Fruit fly (Drosophila melanogaster) whole organism, embryonic: ENCODE measurements around the gene CG6296.
A peak's percentile ranks its signal among the peaks of the same experiment; 100 is the strongest.

Experiments used
- Atf3 ChIP-seq: fragments of 200-800 bp; sonication (Bioruptor generic); optimal IDR thresholded peaks from 3 replicates; lab custom pipeline; 2016; ENCODE audit warnings: missing biosample characterization, missing genetic modification characterization
- CG10274 ChIP-seq: fragments of 200-800 bp; sonication (Bioruptor generic); optimal IDR thresholded peaks from 3 replicates; lab custom pipeline; 2017; ENCODE audit warnings: missing biosample characterization, mild to moderate bottlenecking, missing genetic modification characterization
- CG10321 ChIP-seq: fragments of 200-800 bp; sonication (Bioruptor generic); IDR thresholded peaks from 2 replicates; pipeline ENCODE4 v1.3.6; 2022; ENCODE audit warnings: missing biosample characterization, missing genetic modification characterization
- CG12236 ChIP-seq: fragments of 200-800 bp; sonication (Bioruptor generic); optimal IDR thresholded peaks from 2 replicates; lab custom pipeline; 2016; ENCODE audit warnings: missing biosample characterization, missing genetic modification characterization
- CG14710 ChIP-seq: fragments of 200-800 bp; sonication (Bioruptor generic); optimal IDR thresholded peaks from 3 replicates; lab custom pipeline; 2019; ENCODE audit warnings: missing biosample characterization, mild to moderate bottlenecking, missing genetic modification characterization, moderate library complexity
- CG16863 ChIP-seq: fragments of 200-800 bp; sonication (Bioruptor generic); optimal IDR thresholded peaks from 3 replicates; lab custom pipeline; 2016; ENCODE audit warnings: missing biosample characterization, missing genetic modification characterization
- CG17328 ChIP-seq: fragments of 200-800 bp; sonication (Bioruptor generic); IDR thresholded peaks from 2 replicates; pipeline ENCODE4 v1.3.6; 2022; ENCODE audit warnings: missing biosample characterization, missing genetic modification characterization
- CG17612 ChIP-seq: fragments of 200-800 bp; sonication (Bioruptor generic); IDR thresholded peaks from 2 replicates; pipeline ENCODE4 v1.3.6; 2022; ENCODE audit warnings: missing biosample characterization, missing genetic modification characterization
- CG2875 ChIP-seq: fragments of 200-800 bp; sonication (Bioruptor generic); optimal IDR thresholded peaks from 2 replicates; lab custom pipeline; 2017; ENCODE audit warnings: missing biosample characterization, mild to moderate bottlenecking, missing genetic modification characterization, missing genetic modification reagents
- CG31365 ChIP-seq: fragments of 200-800 bp; sonication (Bioruptor generic); optimal IDR thresholded peaks from 2 replicates; lab custom pipeline; 2018; ENCODE audit warnings: missing biosample characterization, mild to moderate bottlenecking, missing genetic modification characterization
- CG3995 ChIP-seq: fragments of 200-800 bp; sonication (Bioruptor generic); optimal IDR thresholded peaks from 3 replicates; lab custom pipeline; 2016; ENCODE audit warnings: missing biosample characterization, missing genetic modification characterization
- CG42726 ChIP-seq: fragments of 200-800 bp; sonication (Bioruptor generic); IDR thresholded peaks from 2 replicates; pipeline ENCODE4 v1.3.6; 2022; ENCODE audit warnings: missing biosample characterization, missing genetic modification characterization; ENCODE audit not compliant: partially characterized antibody
- CG43689 ChIP-seq: fragments of 200-800 bp; sonication (Bioruptor generic); IDR thresholded peaks from 2 replicates; pipeline ENCODE4 v1.3.6; 2022; ENCODE audit warnings: missing biosample characterization, missing genetic modification characterization
- CG4404 ChIP-seq: fragments of 200-800 bp; sonication (Bioruptor generic); IDR thresholded peaks from 2 replicates; pipeline ENCODE4 v1.3.6; 2022; ENCODE audit warnings: missing biosample characterization, missing genetic modification characterization
- CG4617 ChIP-seq: fragments of 200-800 bp; sonication (Bioruptor generic); optimal IDR thresholded peaks from 3 replicates; lab custom pipeline; 2016; ENCODE audit warnings: missing biosample characterization, missing genetic modification characterization, borderline replicate concordance
- CG4820 ChIP-seq: fragments of 200-800 bp; sonication (Bioruptor generic); optimal IDR thresholded peaks from 3 replicates; lab custom pipeline; 2016; ENCODE audit warnings: missing biosample characterization, missing genetic modification characterization
- CG6254 ChIP-seq: fragments of 200-800 bp; sonication (Bioruptor generic); optimal IDR thresholded peaks from 3 replicates; lab custom pipeline; 2017; ENCODE audit warnings: mild to moderate bottlenecking, missing biosample characterization, missing genetic modification reagents, missing genetic modification characterization
- CG8388 ChIP-seq: fragments of 200-800 bp; sonication (Bioruptor generic); optimal IDR thresholded peaks from 2 replicates; lab custom pipeline; 2019; ENCODE audit warnings: missing biosample characterization, mild to moderate bottlenecking, missing genetic modification characterization, moderate library complexity
- CG8944 ChIP-seq: fragments of 200-800 bp; sonication (Bioruptor generic); optimal IDR thresholded peaks from 3 replicates; lab custom pipeline; 2016; ENCODE audit warnings: missing biosample characterization, missing genetic modification characterization
- CG9932 ChIP-seq: fragments of 200-800 bp; sonication (Bioruptor generic); IDR thresholded peaks from 2 replicates; pipeline ENCODE4 v1.3.6; 2022; ENCODE audit warnings: missing biosample characterization, missing genetic modification characterization
- Dll ChIP-seq: fragments of 200-800 bp; sonication (Bioruptor generic); IDR thresholded peaks from 4 replicates; pipeline ENCODE4 v1.3.6; 2022; ENCODE audit warnings: missing biosample characterization, missing genetic modification characterization; ENCODE audit not compliant: partially characterized antibody
- Doc2 ChIP-seq: fragments of 200-800 bp; sonication (Bioruptor generic); IDR thresholded peaks from 2 replicates; pipeline ENCODE4 v1.3.6; 2022; ENCODE audit warnings: missing biosample characterization, missing genetic modification characterization
- Gug ChIP-seq: fragments of 200-800 bp; sonication (Bioruptor generic); IDR thresholded peaks from 4 replicates; pipeline ENCODE4 v1.3.6; 2022; ENCODE audit warnings: missing biosample characterization, missing genetic modification characterization
- Hr39 ChIP-seq: fragments of >200 bp; optimal IDR thresholded peaks from 2 replicates; lab custom pipeline; 2017
- Hsf ChIP-seq: fragments of 200-800 bp; sonication (Bioruptor generic); optimal IDR thresholded peaks from 3 replicates; lab custom pipeline; 2016; ENCODE audit warnings: missing biosample characterization, missing genetic modification characterization
- Lim3 ChIP-seq: fragments of 200-800 bp; sonication (Bioruptor generic); IDR thresholded peaks from 2 replicates; pipeline ENCODE4 v1.3.6; 2022; ENCODE audit warnings: missing biosample characterization, missing genetic modification characterization
- MTF-1 ChIP-seq: fragments of 200-800 bp; sonication (Bioruptor generic); optimal IDR thresholded peaks from 2 replicates; lab custom pipeline; 2018; ENCODE audit warnings: missing biosample characterization, mild to moderate bottlenecking, missing genetic modification characterization, borderline replicate concordance
- Mes4 ChIP-seq: fragments of 200-800 bp; sonication (Bioruptor generic); optimal IDR thresholded peaks from 2 replicates; lab custom pipeline; 2016; ENCODE audit warnings: missing biosample characterization, missing genetic modification characterization
- Neu2 ChIP-seq: fragments of 200-800 bp; sonication (Bioruptor generic); optimal IDR thresholded peaks from 3 replicates; lab custom pipeline; 2016; ENCODE audit warnings: missing biosample characterization, missing genetic modification characterization, borderline replicate concordance
- Optix ChIP-seq: fragments of 200-800 bp; sonication (Bioruptor generic); IDR thresholded peaks from 3 replicates; pipeline ENCODE4 v1.3.6; 2022; ENCODE audit warnings: missing biosample characterization, missing genetic modification characterization
- Stat92E ChIP-seq, 3 experiments: fragments of >200 bp in 2 of 3; fragments of 200-800 bp in 1 of 3; sonication (Bioruptor generic) in 1 of 3; optimal IDR thresholded peaks; 2 replicates each; lab custom pipeline; 2017 to 2019; ENCODE audit warnings: missing biosample characterization in 3 of 3, missing genetic modification characterization in 3 of 3, mild to moderate bottlenecking in 1 of 3, moderate library complexity in 1 of 3
- ap ChIP-seq: fragments of 200-800 bp; sonication (Bioruptor generic); IDR thresholded peaks from 2 replicates; pipeline ENCODE4 v1.3.6; 2022; ENCODE audit warnings: missing biosample characterization, missing genetic modification characterization
- caup ChIP-seq: fragments of 200-800 bp; sonication (Bioruptor generic); optimal IDR thresholded peaks from 3 replicates; lab custom pipeline; 2017; ENCODE audit warnings: missing biosample characterization, mild to moderate bottlenecking, missing genetic modification characterization, moderate library complexity; ENCODE audit not compliant: severe bottlenecking
- gsb ChIP-seq: fragments of 200-800 bp; sonication (Bioruptor generic); IDR thresholded peaks from 2 replicates; pipeline ENCODE4 v1.3.6; 2022; ENCODE audit warnings: missing biosample characterization, missing genetic modification characterization
- hb ChIP-seq: fragments of 200-800 bp; sonication (Bioruptor generic); IDR thresholded peaks from 3 replicates; pipeline ENCODE4 v1.3.6; 2022; ENCODE audit warnings: missing biosample characterization, missing genetic modification characterization; ENCODE audit not compliant: partially characterized antibody
- insv ChIP-seq, 2 experiments: fragments of 200-800 bp; sonication (Bioruptor generic); optimal IDR thresholded peaks; 3 replicates each; lab custom pipeline; 2016 to 2018; ENCODE audit warnings: missing biosample characterization in 2 of 2, missing genetic modification characterization in 2 of 2
- jing ChIP-seq: fragments of 200-800 bp; sonication (Bioruptor generic); optimal IDR thresholded peaks from 2 replicates; lab custom pipeline; 2018; ENCODE audit warnings: missing biosample characterization, mild to moderate bottlenecking, missing genetic modification characterization
- kah ChIP-seq: fragments of 200-800 bp; sonication (Bioruptor generic); optimal IDR thresholded peaks from 2 replicates; lab custom pipeline; 2018; ENCODE audit warnings: missing biosample characterization, mild to moderate bottlenecking, missing genetic modification characterization
- lbe ChIP-seq: fragments of 200-800 bp; sonication (Bioruptor generic); optimal IDR thresholded peaks from 2 replicates; lab custom pipeline; 2016; ENCODE audit warnings: missing biosample characterization, mild to moderate bottlenecking, missing genetic modification characterization
- maf-S ChIP-seq: fragments of 200-800 bp; sonication (Bioruptor generic); optimal IDR thresholded peaks from 2 replicates; lab custom pipeline; 2016; ENCODE audit warnings: missing biosample characterization, missing genetic modification characterization
- otp ChIP-seq: fragments of 200-800 bp; sonication (Bioruptor generic); IDR thresholded peaks from 3 replicates; pipeline ENCODE4, ENCODE4 v1.3.6; 2022; ENCODE audit warnings: missing biosample characterization, missing genetic modification characterization
- phol ChIP-seq: fragments of 200-800 bp; sonication (Bioruptor generic); optimal IDR thresholded peaks from 3 replicates; lab custom pipeline; 2018; ENCODE audit warnings: missing biosample characterization, mild to moderate bottlenecking, missing genetic modification characterization, moderate library complexity
- prd ChIP-seq, 3 experiments: fragments of >200 bp in 2 of 3; fragments of 200-800 bp in 1 of 3; sonication (Bioruptor generic) in 1 of 3; optimal IDR thresholded peaks in 2 of 3; IDR thresholded peaks in 1 of 3; 2 replicates in 2 of 3; 3 replicates in 1 of 3; pipeline versions ENCODE4 v1.3.6 to Lab custom; 2017 to 2022; ENCODE audit warnings: missing biosample characterization in 1 of 3, missing genetic modification characterization in 1 of 3
- sima ChIP-seq: fragments of 200-800 bp; sonication (Bioruptor generic); optimal IDR thresholded peaks from 2 replicates; lab custom pipeline; 2016; ENCODE audit warnings: missing biosample characterization, missing genetic modification characterization
- sisA ChIP-seq: fragments of 200-800 bp; sonication (Bioruptor generic); IDR thresholded peaks from 2 replicates; pipeline ENCODE4 v1.3.6; 2022; ENCODE audit warnings: missing biosample characterization, missing genetic modification characterization
- ssp ChIP-seq: fragments of 200-800 bp; sonication (Bioruptor generic); IDR thresholded peaks from 2 replicates; pipeline ENCODE4 v1.3.6; 2022; ENCODE audit warnings: missing biosample characterization, missing genetic modification characterization
- stc ChIP-seq: fragments of 200-800 bp; sonication (Bioruptor generic); IDR thresholded peaks from 2 replicates; pipeline ENCODE4 v1.3.6; 2022; ENCODE audit warnings: missing biosample characterization, missing genetic modification characterization
- tna ChIP-seq: fragments of 200-800 bp; sonication (Bioruptor generic); IDR thresholded peaks from 2 replicates; pipeline ENCODE4 v1.3.6; 2022; ENCODE audit warnings: missing biosample characterization, missing genetic modification characterization; ENCODE audit not compliant: partially characterized antibody
- vnd ChIP-seq: fragments of 200-800 bp; sonication (Bioruptor generic); IDR thresholded peaks from 3 replicates; pipeline ENCODE4 v1.3.6; 2022; ENCODE audit warnings: missing biosample characterization, missing genetic modification characterization; ENCODE audit not compliant: partially characterized antibody

Gene CG6296

dm6 chr3R:26954020-26954672 lies 51.1 kb downstream of the CG6296 start:
- TF ChIP-seq CG16863 (GFP tag; lab: Kevin White, UChicago) (no peak), CG4820 (peak; percentile 38), Doc2 (GFP tag; lab: Robert Waterston, UW) (no peak), caup (peak; percentile 66), insv (GFP tag; optimal IDR thresholded peaks at IDR 0.05; lab: Kevin White, UChicago) (no peak), Stat92E (GFP tag; optimal IDR thresholded peaks at IDR 0.05; lab: Kevin White, UChicago) (peak in 1 of 3 experiments; percentile 23), Hsf (GFP tag; lab: Kevin White, UChicago) (no peak), hb (no peak), CG9932 (GFP tag; lab: Robert Waterston, UW) (peak; percentile 57), CG2875 (GFP tag; lab: Kevin White, UChicago) (peak; percentile 72), CG14710 (peak; percentile 45), stc (GFP tag; lab: Robert Waterston, UW) (peak; percentile 88), CG17328 (GFP tag; lab: Robert Waterston, UW) (peak; percentile 88), CG6254 (GFP tag; lab: Kevin White, UChicago) (peak; percentile 32), CG43689 (GFP tag; lab: Robert Waterston, UW) (0 out of 2 replicates have a peak, but pooled peaks have one; percentile 24), phol (peak; percentile 73), kah (GFP tag; lab: Kevin White, UChicago) (peak; percentile 13), CG12236 (GFP tag; lab: Kevin White, UChicago) (no peak), Atf3 (GFP tag; lab: Kevin White, UChicago) (no peak), tna (GFP tag; lab: Robert Waterston, UW) (no peak), CG42726 (GFP tag; lab: Robert Waterston, UW) (no peak), CG31365 (tag; lab: Kevin White, UChicago) (no peak), maf-S (no peak), CG8944 (GFP tag; lab: Kevin White, UChicago) (no peak), ssp (GFP tag; lab: Robert Waterston, UW) (peak; percentile 78), CG4617 (peak; percentile 19), lbe (GFP tag; lab: Kevin White, UChicago) (peak; percentile 88), Hr39 (lab: Kevin White, UChicago) (no peak), CG17612 (GFP tag; lab: Robert Waterston, UW) (no peak), Gug (GFP tag; lab: Robert Waterston, UW) (peak; percentile 77), gsb (GFP tag; lab: Robert Waterston, UW) (no peak; the same call in 1 of the 2 replicates), prd (optimal IDR thresholded peaks at IDR 0.05; lab: Kevin White, UChicago) (no peak), prd (GFP tag; IDR thresholded peaks at IDR 0.05; lab: Robert Waterston, UW) (peak; percentile 86), Mes4 (GFP tag; lab: Kevin White, UChicago) (no peak), CG10321 (GFP tag; lab: Robert Waterston, UW) (peak; percentile 87), Neu2 (no peak), Dll (no peak), CG3995 (no peak), sima (GFP tag; lab: Kevin White, UChicago) (no peak), MTF-1 (GFP tag; lab: Kevin White, UChicago) (peak; percentile 25), sisA (GFP tag; lab: Robert Waterston, UW) (peak; percentile 81), vnd (no peak), CG8388 (peak; percentile 72), Optix (0 out of 3 replicates have a peak, but pooled peaks have one; percentile 36), jing (GFP tag; lab: Kevin White, UChicago) (no peak), CG10274 (peak; percentile 26), ap (GFP tag; lab: Robert Waterston, UW) (peak; percentile 67), otp (GFP tag; lab: Robert Waterston, UW) (peak; percentile 63; the same call in 1 of the 3 replicates), Lim3 (GFP tag; lab: Robert Waterston, UW) (peak; percentile 32; the same call in 1 of the 2 replicates), CG4404 (GFP tag; lab: Robert Waterston, UW) (peak; percentile 45)
